Fruit fly (Drosophila melanogaster) whole organism, embryonic: ENCODE data around the gene CG4770.

Source experiments
- CG10267 ChIP-seq: fragments of 200-800 bp; sonication (Bioruptor generic); optimal IDR thresholded peaks from 2 replicates; lab custom pipeline; 2018; ENCODE audit warnings: missing biosample characterization, mild to moderate bottlenecking, missing genetic modification characterization, moderate library complexity
- CG10979 ChIP-seq: fragments of 200-800 bp; sonication (Bioruptor generic); optimal IDR thresholded peaks from 2 replicates; lab custom pipeline; 2018; ENCODE audit warnings: missing biosample characterization, mild to moderate bottlenecking, missing genetic modification characterization, moderate library complexity
- CG11398 ChIP-seq: fragments of 200-800 bp; sonication (Bioruptor generic); optimal IDR thresholded peaks from 2 replicates; lab custom pipeline; 2016; ENCODE audit warnings: missing biosample characterization, missing genetic modification characterization
- CG11695 ChIP-seq: fragments of 200-800 bp; sonication (Bioruptor generic); IDR thresholded peaks from 3 replicates; pipeline ENCODE4 v1.3.6; 2022; ENCODE audit warnings: missing biosample characterization, missing genetic modification characterization
- CG14710 ChIP-seq: fragments of 200-800 bp; sonication (Bioruptor generic); optimal IDR thresholded peaks from 3 replicates; lab custom pipeline; 2019; ENCODE audit warnings: missing biosample characterization, mild to moderate bottlenecking, missing genetic modification characterization, moderate library complexity
- CG17359 ChIP-seq: fragments of 200-800 bp; sonication (Bioruptor generic); optimal IDR thresholded peaks from 3 replicates; lab custom pipeline; 2018; ENCODE audit warnings: missing biosample characterization, mild to moderate bottlenecking, missing genetic modification characterization, moderate library complexity
- CG31224 ChIP-seq: fragments of 200-800 bp; sonication (Bioruptor generic); IDR thresholded peaks from 2 replicates; pipeline ENCODE4 v1.3.6; 2022; ENCODE audit warnings: missing biosample characterization, missing genetic modification characterization
- CG31388 ChIP-seq: fragments of 200-800 bp; sonication (Bioruptor generic); optimal IDR thresholded peaks from 2 replicates; lab custom pipeline; 2016; ENCODE audit warnings: missing biosample characterization, missing genetic modification characterization
- CG31441 ChIP-seq: fragments of 200-800 bp; sonication (Bioruptor generic); IDR thresholded peaks from 2 replicates; pipeline ENCODE4 v1.3.6; 2022; ENCODE audit warnings: missing biosample characterization, missing genetic modification characterization
- CG32767 ChIP-seq: fragments of 200-800 bp; sonication (Bioruptor generic); IDR thresholded peaks from 2 replicates; pipeline ENCODE4 v1.3.6; 2022; ENCODE audit warnings: missing biosample characterization, missing genetic modification characterization
- CG3407 ChIP-seq: fragments of 200-800 bp; sonication (Bioruptor generic); optimal IDR thresholded peaks from 2 replicates; lab custom pipeline; 2018; ENCODE audit warnings: missing biosample characterization, mild to moderate bottlenecking, missing genetic modification characterization
- CG5180 ChIP-seq: fragments of 200-800 bp; sonication (Bioruptor generic); optimal IDR thresholded peaks from 3 replicates; lab custom pipeline; 2017; ENCODE audit warnings: missing biosample characterization, missing genetic modification characterization, mild to moderate bottlenecking, moderate library complexity, missing genetic modification reagents
- CG6175 ChIP-seq: fragments of 200-800 bp; sonication (Bioruptor generic); IDR thresholded peaks from 3 replicates; pipeline ENCODE4 v1.3.6; 2022; ENCODE audit warnings: missing biosample characterization, missing genetic modification characterization
- CG7372 ChIP-seq: fragments of 200-800 bp; sonication (Bioruptor generic); IDR thresholded peaks from 2 replicates; pipeline ENCODE4 v1.3.6; 2022; ENCODE audit warnings: missing biosample characterization, missing genetic modification characterization
- CG8388 ChIP-seq: fragments of 200-800 bp; sonication (Bioruptor generic); optimal IDR thresholded peaks from 2 replicates; lab custom pipeline; 2019; ENCODE audit warnings: missing biosample characterization, mild to moderate bottlenecking, missing genetic modification characterization, moderate library complexity
- CG8478 ChIP-seq: fragments of >200 bp; optimal IDR thresholded peaks from 2 replicates; lab custom pipeline; 2018
- CG9215 ChIP-seq: fragments of 200-800 bp; sonication (Bioruptor generic); IDR thresholded peaks from 2 replicates; pipeline ENCODE4 v1.3.6; 2022; ENCODE audit warnings: missing biosample characterization, missing genetic modification characterization
- CG9727 ChIP-seq: fragments of 200-800 bp; sonication (Bioruptor generic); optimal IDR thresholded peaks from 3 replicates; lab custom pipeline; 2017; ENCODE audit warnings: missing biosample characterization, mild to moderate bottlenecking, missing genetic modification characterization
- Dek ChIP-seq: fragments of 200-800 bp; sonication (Bioruptor generic); optimal IDR thresholded peaks from 3 replicates; lab custom pipeline; 2019; ENCODE audit warnings: missing biosample characterization, mild to moderate bottlenecking, missing genetic modification characterization, moderate library complexity
- Dp ChIP-seq: fragments of 200-800 bp; sonication (Bioruptor generic); optimal IDR thresholded peaks from 2 replicates; lab custom pipeline; 2018; ENCODE audit warnings: missing biosample characterization, mild to moderate bottlenecking, missing genetic modification characterization, moderate library complexity
- E2f1 ChIP-seq: fragments of 200-800 bp; sonication (Bioruptor generic); IDR thresholded peaks from 2 replicates; pipeline ENCODE4 v1.3.6; 2022; ENCODE audit warnings: missing biosample characterization, missing genetic modification characterization
- E2f2 ChIP-seq: fragments of 200-800 bp; sonication (Bioruptor generic); IDR thresholded peaks from 2 replicates; pipeline ENCODE4 v1.3.6; 2022; ENCODE audit warnings: missing biosample characterization, missing genetic modification characterization
- Fer1 ChIP-seq: fragments of 200-800 bp; sonication (Bioruptor generic); optimal IDR thresholded peaks from 2 replicates; lab custom pipeline; 2017; ENCODE audit warnings: missing biosample characterization, mild to moderate bottlenecking, missing genetic modification characterization
- HHEX ChIP-seq: fragments of 200-800 bp; sonication (Bioruptor generic); optimal IDR thresholded peaks from 3 replicates; lab custom pipeline; 2017; ENCODE audit warnings: missing biosample characterization, mild to moderate bottlenecking, missing genetic modification characterization, missing genetic modification reagents
- HLHmδ ChIP-seq: fragments of 200-800 bp; sonication (Bioruptor generic); optimal IDR thresholded peaks from 2 replicates; lab custom pipeline; 2018; ENCODE audit warnings: missing biosample characterization, mild to moderate bottlenecking, missing genetic modification characterization, moderate library complexity
- Hmr ChIP-seq: fragments of 200-800 bp; sonication (Bioruptor generic); optimal IDR thresholded peaks from 3 replicates; lab custom pipeline; 2017; ENCODE audit warnings: mild to moderate bottlenecking, missing biosample characterization, missing genetic modification reagents, missing genetic modification characterization
- Med ChIP-seq: fragments of 200-800 bp; sonication (Bioruptor generic); peaks from one replicate; lab custom pipeline; 2016; ENCODE audit warnings: missing biosample characterization, missing genetic modification characterization, mild to moderate bottlenecking, inconsistent platforms, moderate library complexity
- Nf-YC ChIP-seq: fragments of 200-800 bp; optimal IDR thresholded peaks from 3 replicates; lab custom pipeline; 2019; ENCODE audit warnings: missing biosample characterization, mild to moderate bottlenecking, missing genetic modification characterization, moderate library complexity
- Ravus ChIP-seq: fragments of 200-800 bp; sonication (Bioruptor generic); IDR thresholded peaks from 2 replicates; pipeline ENCODE4 v1.3.6; 2022; ENCODE audit warnings: missing biosample characterization, missing genetic modification characterization
- Usf ChIP-seq: fragments of 200-800 bp; sonication (Bioruptor generic); optimal IDR thresholded peaks from 2 replicates; lab custom pipeline; 2017; ENCODE audit warnings: missing genotype, missing biosample characterization, missing genetic modification characterization
- Vsx1 ChIP-seq: fragments of 200-800 bp; sonication (Bioruptor generic); optimal IDR thresholded peaks from 2 replicates; lab custom pipeline; 2017; ENCODE audit warnings: missing biosample characterization, mild to moderate bottlenecking, missing genetic modification characterization, missing genetic modification reagents
- abd-A ChIP-seq: fragments of 200-800 bp; sonication (Bioruptor generic); optimal IDR thresholded peaks from 3 replicates; lab custom pipeline; 2019; ENCODE audit warnings: missing biosample characterization, mild to moderate bottlenecking, missing genetic modification characterization, moderate library complexity
- ac ChIP-seq: fragments of 200-800 bp; sonication (Bioruptor generic); optimal IDR thresholded peaks from 3 replicates; lab custom pipeline; 2017; ENCODE audit warnings: missing biosample characterization, mild to moderate bottlenecking, missing genetic modification characterization
- ap ChIP-seq: fragments of 200-800 bp; sonication (Bioruptor generic); IDR thresholded peaks from 2 replicates; pipeline ENCODE4 v1.3.6; 2022; ENCODE audit warnings: missing biosample characterization, missing genetic modification characterization
- disco-r ChIP-seq: fragments of 200-800 bp; sonication (Bioruptor generic); optimal IDR thresholded peaks from 2 replicates; lab custom pipeline; 2016; ENCODE audit warnings: missing biosample characterization, missing genetic modification characterization
- emc ChIP-seq: fragments of 200-800 bp; sonication (Bioruptor generic); optimal IDR thresholded peaks from 2 replicates; lab custom pipeline; 2016; ENCODE audit warnings: missing biosample characterization, missing genetic modification characterization
- eve ChIP-seq, 2 experiments: fragments of >200 bp; optimal IDR thresholded peaks; 2 replicates each; lab custom pipeline; 2017; ENCODE audit warnings: missing biosample characterization in 2 of 2, missing genetic modification characterization in 2 of 2
- ftz-f1 ChIP-seq: fragments of 200-800 bp; sonication (Bioruptor generic); optimal IDR thresholded peaks from 2 replicates; lab custom pipeline; 2016; ENCODE audit warnings: missing biosample characterization, missing genetic modification characterization
- gt ChIP-seq: fragments of 200-800 bp; sonication (Bioruptor generic); IDR thresholded peaks from 2 replicates; pipeline ENCODE4 v1.3.6; 2022; ENCODE audit warnings: missing biosample characterization, missing genetic modification characterization
- her ChIP-seq: fragments of 200-800 bp; sonication (Bioruptor generic); optimal IDR thresholded peaks from 2 replicates; lab custom pipeline; 2016; ENCODE audit warnings: missing biosample characterization, missing genetic modification characterization
- hth ChIP-seq: fragments of >200 bp; optimal IDR thresholded peaks from 2 replicates; lab custom pipeline; 2017; ENCODE audit warnings: inconsistent platforms
- jumu ChIP-seq: fragments of 200-800 bp; sonication (Bioruptor generic); optimal IDR thresholded peaks from 3 replicates; lab custom pipeline; 2016; ENCODE audit warnings: missing biosample characterization, missing genetic modification characterization
- lilli ChIP-seq: fragments of 200-800 bp; sonication (Bioruptor generic); optimal IDR thresholded peaks from 3 replicates; lab custom pipeline; 2016; ENCODE audit warnings: missing biosample characterization, missing genetic modification characterization
- otp ChIP-seq: fragments of 200-800 bp; sonication (Bioruptor generic); IDR thresholded peaks from 3 replicates; pipeline ENCODE4, ENCODE4 v1.3.6; 2022; ENCODE audit warnings: missing biosample characterization, missing genetic modification characterization
- rib ChIP-seq: fragments of 200-800 bp; sonication (Bioruptor generic); IDR thresholded peaks from 2 replicates; pipeline ENCODE4 v1.3.6; 2022; ENCODE audit warnings: missing biosample characterization, missing genetic modification characterization
- slbo ChIP-seq: fragments of 200-800 bp; sonication (Bioruptor generic); IDR thresholded peaks from 2 replicates; pipeline ENCODE4 v1.3.6; 2022; ENCODE audit warnings: missing biosample characterization, missing genetic modification characterization
- slou ChIP-seq: fragments of 200-800 bp; sonication (Bioruptor generic); optimal IDR thresholded peaks from 3 replicates; lab custom pipeline; 2016; ENCODE audit warnings: missing biosample characterization, missing genetic modification characterization
- sob ChIP-seq: fragments of 200-800 bp; sonication (Bioruptor generic); IDR thresholded peaks from 2 replicates; pipeline ENCODE4 v1.3.6; 2022; ENCODE audit warnings: missing biosample characterization, missing genetic modification characterization
- sqz ChIP-seq: fragments of 200-800 bp; sonication (Bioruptor generic); optimal IDR thresholded peaks from 3 replicates; lab custom pipeline; 2018; ENCODE audit warnings: missing biosample characterization, mild to moderate bottlenecking, missing genetic modification characterization

Gene CG4770

dm6 chr3R:19880431-19880939, 37.8 kb upstream of the CG4770 start (continued):
- TF ChIP-seq Dp (GFP tag; lab: Kevin White, UChicago) (no peak), lilli (peak; percentile 66), CG10267 (peak; percentile 12), CG31224 (GFP tag; lab: Robert Waterston, UW) (no peak), gt (GFP tag; lab: Robert Waterston, UW) (no peak), sob (peak; percentile 58), ac (no peak), eve (GFP tag; optimal IDR thresholded peaks at IDR 0.05; lab: Kevin White, UChicago) (no peak), CG9727 (peak; percentile 47), CG5180 (GFP tag; lab: Kevin White, UChicago) (peak; percentile 40), Dek (peak; percentile 27), CG11695 (peak; percentile 52; the same call in 1 of the 3 replicates), ap (no peak), CG6175 (GFP tag; lab: Robert Waterston, UW) (no peak), CG31388 (GFP tag; lab: Kevin White, UChicago) (no peak)

dm6 chr3R:19888156-19888784, 30.0 kb upstream of the CG4770 start, which contains the start of gene ninaE:
TSS of gene ninaE (minus strand) at chr3R:19888206.
- no peak for TF ChIP-seq jumu (GFP tag; lab: Kevin White, UChicago)
- no peak for TF ChIP-seq CG11398 (GFP tag; lab: Kevin White, UChicago)
- TF ChIP-seq Med: peak; percentile 46
- peak; percentile 23 for TF ChIP-seq CG10979
- peak; percentile 94 for TF ChIP-seq CG7372 (GFP tag; lab: Robert Waterston, UW)

dm6 chr3R:19889603-19890187, 28.6 kb upstream of the CG4770 start:
- peak; percentile 46 for TF ChIP-seq Vsx1
- peak; percentile 78 for TF ChIP-seq slbo (GFP tag; lab: Robert Waterston, UW)
- peak; percentile 81 for TF ChIP-seq CG17359 (tag; lab: Kevin White, UChicago)
- no peak for TF ChIP-seq her (GFP tag; lab: Kevin White, UChicago)
- TF ChIP-seq CG8478: no peak
- TF ChIP-seq Nf-YC: peak; percentile 55
- no peak for TF ChIP-seq disco-r (GFP tag; lab: Kevin White, UChicago)
- no peak for TF ChIP-seq otp
- peak; percentile 61 for TF ChIP-seq HLHmδ
- TF ChIP-seq hth (lab: Kevin White, UChicago): no peak
- TF ChIP-seq CG31441 (GFP tag; lab: Robert Waterston, UW): peak; percentile 77
- TF ChIP-seq emc (GFP tag; lab: Kevin White, UChicago): peak; percentile 12
- TF ChIP-seq Usf: peak; percentile 41
- TF ChIP-seq Hmr (GFP tag; lab: Kevin White, UChicago): peak; percentile 87
- TF ChIP-seq slou: no peak
- no peak for TF ChIP-seq ftz-f1
- TF ChIP-seq sqz: peak; percentile 47
- TF ChIP-seq CG14710 (tag; lab: Kevin White, UChicago): peak; percentile 56
- no peak for TF ChIP-seq rib (GFP tag; lab: Robert Waterston, UW)
- peak; percentile 83 for TF ChIP-seq HHEX (GFP tag; lab: Kevin White, UChicago)
- TF ChIP-seq CG3407 (GFP tag; lab: Kevin White, UChicago): no peak
- TF ChIP-seq E2f1 (GFP tag; lab: Robert Waterston, UW): no peak
- peak; percentile 9 for TF ChIP-seq Ravus
- 0 out of 2 replicates have a peak, but pooled peaks have one; percentile 7 for TF ChIP-seq CG32767 (GFP tag; lab: Robert Waterston, UW)
- peak; percentile 54 for TF ChIP-seq CG8388 (GFP tag; lab: Kevin White, UChicago)
- peak; percentile 88 for TF ChIP-seq Fer1 (GFP tag; lab: Kevin White, UChicago)
- peak; percentile 46; the same call in 1 of the 2 replicates for TF ChIP-seq E2f2 (GFP tag; lab: Robert Waterston, UW)
- peak; percentile 43 for TF ChIP-seq abd-A (tag; lab: Kevin White, UChicago)
- TF ChIP-seq CG9215 (GFP tag; lab: Robert Waterston, UW): peak; percentile 69
